Worm (Caenorhabditis elegans): ENCODE results near the gene tag-278.

DNA sequence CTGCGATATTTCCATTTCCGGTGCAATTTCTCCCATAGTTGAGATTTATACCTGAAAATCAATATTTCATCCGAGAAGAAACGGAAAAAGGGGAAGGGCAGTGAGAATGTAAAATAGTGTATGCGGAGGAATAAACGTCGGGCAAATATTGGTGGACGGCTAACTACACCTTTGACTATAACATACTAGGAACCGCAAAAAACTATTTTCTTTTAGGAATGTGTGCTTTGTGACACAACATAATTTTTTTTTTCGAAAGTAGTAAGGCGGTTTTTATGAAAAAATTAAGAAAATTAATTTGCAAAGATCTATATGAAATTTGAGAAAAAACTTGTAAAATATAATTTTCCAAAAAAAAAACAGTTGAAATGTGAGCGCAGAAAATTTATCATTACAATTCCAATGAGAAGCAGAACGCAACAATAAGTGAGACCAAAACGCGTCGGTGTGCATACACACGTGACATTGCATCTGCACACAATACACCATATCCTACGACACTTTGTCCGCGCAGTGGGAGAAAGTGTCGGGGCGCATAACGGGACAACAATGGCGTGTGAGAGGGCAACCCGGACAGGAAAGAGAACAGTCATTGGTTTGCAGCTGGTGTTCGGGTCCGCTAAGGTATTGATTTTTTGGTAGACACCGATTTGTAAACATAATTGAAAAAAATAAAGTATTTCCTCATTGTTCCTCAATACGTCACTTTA, 38.8 kb downstream of the tag-278 start, which contains the start of the genes sax-1 and R11G1.2:
- no peak for TF ChIP-seq Y75B8A.6 (GFP tag; IDR thresholded peaks at IDR 0.05)
- no peak for TF ChIP-seq lin-15B (tag; optimal IDR thresholded peaks at IDR 0.05)
- no peak for TF ChIP-seq ceh-82 (tag; optimal IDR thresholded peaks at IDR 0.05)
- TF ChIP-seq ama-1 (optimal IDR thresholded peaks at IDR 0.05) = no peak
- TF ChIP-seq attf-4 (tag; optimal IDR thresholded peaks at IDR 0.05) = no peak
- TF ChIP-seq aly-2 (tag; optimal IDR thresholded peaks at IDR 0.05) = no peak
- no peak for TF ChIP-seq ceh-62 (tag; optimal IDR thresholded peaks at IDR 0.05)
- TF ChIP-seq daf-12 (tag; optimal IDR thresholded peaks at IDR 0.05) = no peak
- TF ChIP-seq pha-4 (GFP tag; IDR thresholded peaks at IDR 0.05) = no peak
- no peak for TF ChIP-seq pha-4 (tag; optimal IDR thresholded peaks at IDR 0.05)
- TF ChIP-seq skn-1 (tag; optimal IDR thresholded peaks at IDR 0.05) = no peak
- peak; percentile 56 for TF ChIP-seq dve-1 (tag; optimal IDR thresholded peaks at IDR 0.05; ENCODE audit: insufficient read depth)
- TF ChIP-seq nhr-77 (tag; optimal IDR thresholded peaks at IDR 0.05) = no peak
